Worm (Caenorhabditis elegans) whole organism, young adult: ENCODE data around the gene nuo-1.

Experiments
- B0019.2 ChIP-seq: fragments of 200-800 bp; sonication (Bioruptor generic); conservative IDR thresholded peaks from 2 replicates; pipeline ENCODE4 v1.3.6; 2022; ENCODE audit warnings: missing genetic modification reagents, missing genetic modification characterization, missing compliant biosample characterization
- B0261.1 ChIP-seq: sonication (generic microtip); optimal IDR thresholded peaks from 2 replicates; lab custom pipeline; 2016; ENCODE audit warnings: mild to moderate bottlenecking, missing genetic modification characterization, moderate library complexity, missing compliant biosample characterization
- C17E4.6 ChIP-seq: fragments of 200-800 bp; sonication (Bioruptor generic); IDR thresholded peaks from 2 replicates; pipeline ENCODE4 v1.3.6; 2022; ENCODE audit warnings: missing genetic modification reagents, missing genetic modification characterization, missing compliant biosample characterization
- D2030.7 ChIP-seq: fragments of 200-800 bp; sonication (Bioruptor generic); IDR thresholded peaks from 2 replicates; pipeline ENCODE4 v1.3.6; 2022; ENCODE audit warnings: missing genetic modification reagents, missing genetic modification characterization, missing compliant biosample characterization
- F10E7.11 ChIP-seq: sonication (generic microtip); optimal IDR thresholded peaks from 2 replicates; lab custom pipeline; 2017; ENCODE audit warnings: mild to moderate bottlenecking, missing genetic modification characterization, moderate library complexity, missing compliant biosample characterization
- K11D2.4 ChIP-seq: fragments of 200-800 bp; sonication (Bioruptor generic); IDR thresholded peaks from 2 replicates; pipeline ENCODE4 v1.3.6; 2022; ENCODE audit warnings: missing genetic modification reagents, missing genetic modification characterization, missing compliant biosample characterization
- K12H6.12 ChIP-seq: fragments of 200-800 bp; sonication (Bioruptor generic); optimal IDR thresholded peaks from 2 replicates; lab custom pipeline; 2018; ENCODE audit warnings: mild to moderate bottlenecking, missing genetic modification characterization, missing compliant biosample characterization
- T26A5.8 ChIP-seq: sonication (generic microtip); optimal IDR thresholded peaks from 2 replicates; lab custom pipeline; 2016; ENCODE audit warnings: missing genetic modification characterization, missing compliant biosample characterization
- Y53F4B.3 ChIP-seq: fragments of 200-800 bp; sonication (Bioruptor generic); IDR thresholded peaks from 2 replicates; pipeline ENCODE4 v1.3.6; 2022; ENCODE audit warnings: missing genetic modification reagents, missing genetic modification characterization, missing compliant biosample characterization
- Y56A3A.18 ChIP-seq: fragments of 200-800 bp; sonication (Bioruptor generic); IDR thresholded peaks from 2 replicates; pipeline ENCODE4 v1.3.6; 2022; ENCODE audit warnings: missing genetic modification reagents, missing genetic modification characterization, missing compliant biosample characterization
- Y95B8A.8 ChIP-seq: fragments of 200-800 bp; sonication (Bioruptor generic); IDR thresholded peaks from 2 replicates; pipeline ENCODE4 v1.3.6; 2022; ENCODE audit warnings: missing genetic modification reagents, missing genetic modification characterization, missing compliant biosample characterization
- ZK185.1 ChIP-seq: sonication (generic microtip); optimal IDR thresholded peaks from 2 replicates; lab custom pipeline; 2016; ENCODE audit warnings: mild to moderate bottlenecking, missing genetic modification characterization, missing compliant biosample characterization; ENCODE audit not compliant: poor library complexity, severe bottlenecking
- akir-1 ChIP-seq: fragments of 200-800 bp; sonication (Bioruptor generic); optimal IDR thresholded peaks from 2 replicates; lab custom pipeline; 2018; ENCODE audit warnings: mild to moderate bottlenecking, missing genetic modification characterization, moderate library complexity, missing compliant biosample characterization
- ama-1 ChIP-seq, 3 experiments: fragments of 150-350 bp in 1 of 3; sonication (generic microtip) in 2 of 3; optimal IDR thresholded peaks; 2 replicates each; lab custom pipeline; 2014 to 2018; ENCODE audit warnings: missing biosample characterization in 2 of 3, missing genetic modification characterization in 2 of 3, missing genetic modification reagents in 2 of 3
- atf-7 ChIP-seq: sonication (generic microtip); optimal IDR thresholded peaks from 2 replicates; lab custom pipeline; 2017; ENCODE audit warnings: mild to moderate bottlenecking, missing genetic modification characterization, missing compliant biosample characterization
- attf-3 ChIP-seq: fragments of 200-800 bp; sonication (Bioruptor generic); conservative IDR thresholded peaks from 2 replicates; pipeline ENCODE4 v1.3.6; 2022; ENCODE audit warnings: missing genetic modification reagents, missing genetic modification characterization, missing compliant biosample characterization
- ceh-27 ChIP-seq: fragments of 200-800 bp; sonication (Bioruptor generic); optimal IDR thresholded peaks from 2 replicates; lab custom pipeline; 2018; ENCODE audit warnings: mild to moderate bottlenecking, missing genetic modification characterization, moderate library complexity, missing compliant biosample characterization
- ceh-58 ChIP-seq: fragments of 200-800 bp; sonication (Bioruptor generic); IDR thresholded peaks from 2 replicates; pipeline ENCODE4 v1.3.6; 2022; ENCODE audit warnings: missing genetic modification characterization, missing compliant biosample characterization
- ceh-79 ChIP-seq: sonication (generic microtip); optimal IDR thresholded peaks from 2 replicates; lab custom pipeline; 2017; ENCODE audit warnings: mild to moderate bottlenecking, missing genetic modification characterization, missing compliant biosample characterization
- chd-7 ChIP-seq: sonication (generic microtip); optimal IDR thresholded peaks from 2 replicates; lab custom pipeline; 2016; ENCODE audit warnings: mild to moderate bottlenecking, missing genetic modification characterization, moderate library complexity, missing compliant biosample characterization
- die-1 ChIP-seq: sonication (generic microtip); optimal IDR thresholded peaks from 2 replicates; lab custom pipeline; 2016; ENCODE audit warnings: missing genotype, mild to moderate bottlenecking, missing genetic modification characterization, missing compliant biosample characterization
- dpff-1 ChIP-seq: sonication (generic microtip); optimal IDR thresholded peaks from 2 replicates; lab custom pipeline; 2017; ENCODE audit warnings: mild to moderate bottlenecking, missing genetic modification characterization, missing compliant biosample characterization
- egrh-3 ChIP-seq: fragments of 200-800 bp; sonication (Bioruptor generic); IDR thresholded peaks from 2 replicates; pipeline ENCODE4 v1.3.6; 2022; ENCODE audit warnings: missing genetic modification reagents, missing genetic modification characterization, missing compliant biosample characterization
- ets-4 ChIP-seq: fragments of 200-800 bp; sonication (Bioruptor generic); optimal IDR thresholded peaks from 2 replicates; lab custom pipeline; 2018; ENCODE audit warnings: mild to moderate bottlenecking, missing genetic modification characterization, missing compliant biosample characterization
- hlh-26 ChIP-seq: fragments of 200-800 bp; sonication (Bioruptor generic); conservative IDR thresholded peaks from 2 replicates; pipeline ENCODE4 v1.3.6; 2022; ENCODE audit warnings: missing genetic modification reagents, missing genetic modification characterization, missing compliant biosample characterization
- hmg-20 ChIP-seq: fragments of 200-800 bp; sonication (Bioruptor generic); IDR thresholded peaks from 2 replicates; pipeline ENCODE4 v1.3.6; 2022; ENCODE audit warnings: missing genetic modification reagents, missing genetic modification characterization, missing compliant biosample characterization
- hrde-1 ChIP-seq: sonication (generic microtip); optimal IDR thresholded peaks from 2 replicates; lab custom pipeline; 2016; ENCODE audit warnings: missing genetic modification characterization, mild to moderate bottlenecking, missing compliant biosample characterization, moderate library complexity, missing genotype, missing genetic modification reagents, borderline replicate concordance
- lag-1 ChIP-seq: fragments of 200-800 bp; sonication (Bioruptor generic); IDR thresholded peaks from 2 replicates; pipeline ENCODE4 v1.3.6; 2022; ENCODE audit warnings: missing genetic modification reagents, missing genetic modification characterization, missing compliant biosample characterization
- let-526 ChIP-seq: fragments of 200-800 bp; sonication (Bioruptor generic); IDR thresholded peaks from 2 replicates; pipeline ENCODE4 v1.3.6; 2022; ENCODE audit warnings: missing genetic modification reagents, missing genetic modification characterization, missing compliant biosample characterization
- let-607 ChIP-seq, 2 experiments: fragments of 200-800 bp in 1 of 2; sonication (Bioruptor generic) in 1 of 2; sonication (generic microtip) in 1 of 2; optimal IDR thresholded peaks; 2 replicates each; lab custom pipeline; 2016 to 2018; ENCODE audit warnings: mild to moderate bottlenecking in 2 of 2, missing compliant biosample characterization in 2 of 2, missing genetic modification characterization in 2 of 2, moderate library complexity in 2 of 2, missing genotype in 1 of 2
- lin-26 ChIP-seq: fragments of 200-800 bp; sonication (Bioruptor generic); IDR thresholded peaks from 2 replicates; pipeline ENCODE4 v1.3.6; 2022; ENCODE audit warnings: missing genetic modification reagents, missing genetic modification characterization, missing compliant biosample characterization
- lin-40 ChIP-seq: sonication (generic microtip); optimal IDR thresholded peaks from 2 replicates; lab custom pipeline; 2016; ENCODE audit warnings: missing genetic modification characterization, mild to moderate bottlenecking, missing compliant biosample characterization, missing genotype, missing genetic modification reagents
- madf-6 ChIP-seq: fragments of 200-800 bp; sonication (Bioruptor generic); IDR thresholded peaks from 2 replicates; pipeline ENCODE4 v1.3.6; 2022; ENCODE audit warnings: missing genetic modification reagents, missing genetic modification characterization, missing compliant biosample characterization
- mes-4 ChIP-seq: sonication (generic microtip); optimal IDR thresholded peaks from 2 replicates; lab custom pipeline; 2016; ENCODE audit warnings: missing genotype, missing genetic modification characterization, missing compliant biosample characterization
- mxl-1 ChIP-seq: sonication (generic microtip); optimal IDR thresholded peaks from 2 replicates; lab custom pipeline; 2016; ENCODE audit warnings: missing genetic modification characterization, missing compliant biosample characterization
- nfyb-1 ChIP-seq: fragments of 200-800 bp; sonication (Bioruptor generic); IDR thresholded peaks from 2 replicates; pipeline ENCODE4 v1.3.6; 2022; ENCODE audit warnings: missing genetic modification reagents, missing genetic modification characterization, missing compliant biosample characterization
- nhr-120 ChIP-seq: fragments of 200-800 bp; sonication (Bioruptor generic); IDR thresholded peaks from 2 replicates; pipeline ENCODE4 v1.3.6; 2022; ENCODE audit warnings: missing genetic modification characterization, missing compliant biosample characterization
- nhr-27 ChIP-seq: fragments of 200-800 bp; sonication (Bioruptor generic); optimal IDR thresholded peaks from 2 replicates; lab custom pipeline; 2018; ENCODE audit warnings: mild to moderate bottlenecking, missing genetic modification characterization, moderate library complexity, missing compliant biosample characterization
- pha-4 ChIP-seq: fragments of 150-350 bp; sonication (generic microtip); optimal IDR thresholded peaks from 2 replicates; lab custom pipeline; 2014; ENCODE audit warnings: missing biosample characterization, missing genetic modification reagents, missing genetic modification characterization
- rcor-1 ChIP-seq: fragments of 200-800 bp; sonication (Bioruptor generic); IDR thresholded peaks from 2 replicates; pipeline ENCODE4 v1.3.6; 2022; ENCODE audit warnings: missing genetic modification reagents, missing genetic modification characterization, missing compliant biosample characterization
- rpc-1 ChIP-seq, 2 experiments: fragments of 150-350 bp in 1 of 2; sonication (generic microtip) in 1 of 2; optimal IDR thresholded peaks; 2 replicates each; lab custom pipeline; 2014 to 2018; ENCODE audit warnings: missing biosample characterization in 1 of 2, missing genetic modification characterization in 1 of 2, missing genetic modification reagents in 1 of 2, missing genotype in 1 of 2
- snpc-1.3 ChIP-seq: sonication (generic microtip); optimal IDR thresholded peaks from 2 replicates; lab custom pipeline; 2017; ENCODE audit warnings: missing genetic modification characterization, mild to moderate bottlenecking, missing compliant biosample characterization, antibody characterized with exemption, moderate library complexity, missing genotype, missing genetic modification reagents; ENCODE audit not compliant: insufficient read depth
- tbx-9 ChIP-seq: sonication (generic microtip); optimal IDR thresholded peaks from 2 replicates; lab custom pipeline; 2016; ENCODE audit warnings: borderline replicate concordance, missing genetic modification characterization, inconsistent platforms, missing compliant biosample characterization
- unc-62 ChIP-seq: fragments of 150-350 bp; optimal IDR thresholded peaks from 2 replicates; lab custom pipeline; 2014; ENCODE audit warnings: missing biosample characterization, missing genetic modification reagents, missing genetic modification characterization
- ztf-22 ChIP-seq: fragments of 200-800 bp; sonication (Bioruptor generic); optimal IDR thresholded peaks from 2 replicates; lab custom pipeline; 2018; ENCODE audit warnings: mild to moderate bottlenecking, missing genetic modification characterization, moderate library complexity, missing compliant biosample characterization
- ztf-25 ChIP-seq: fragments of 200-800 bp; sonication (Bioruptor generic); IDR thresholded peaks from 2 replicates; pipeline ENCODE4 v1.3.6; 2022; ENCODE audit warnings: missing genetic modification reagents, missing genetic modification characterization, missing compliant biosample characterization

The nuo-1 gene

ce11 chrII:11097154-11097887, at the start of gene nuo-1, which contains the start of gene rpl-36.A:
Gene nuo-1, plus strand, starts transcription at chrII:11097837.
Gene rpl-36.A, minus strand, starts transcription at chrII:11097204.
- TF ChIP-seq madf-6 (peak; percentile 70), nhr-27 (tag; lab: Kevin White, UChicago) (no peak), lin-40 (tag; lab: Kevin White, UChicago) (peak; percentile 27), tbx-9 (no peak), mxl-1 (tag; lab: Kevin White, UChicago) (no peak), F10E7.11 (tag; lab: Kevin White, UChicago) (no peak), C17E4.6 (GFP tag; lab: Robert Waterston, UW) (no peak), ztf-22 (GFP tag; lab: Kevin White, UChicago) (no peak), snpc-1.3 (peak; percentile 37), ets-4 (GFP tag; lab: Kevin White, UChicago) (no peak), nhr-120 (GFP tag; lab: Robert Waterston, UW) (no peak), K11D2.4 (GFP tag; lab: Robert Waterston, UW) (0 out of 2 replicates have a peak, but pooled peaks have one; percentile 9), rcor-1 (GFP tag; lab: Robert Waterston, UW) (0 out of 2 replicates have a peak, but pooled peaks have one; percentile 19), Y95B8A.8 (GFP tag; lab: Robert Waterston, UW) (no peak), unc-62 (GFP tag; lab: Kevin White, UChicago) (peak; percentile 9), chd-7 (no peak), Y53F4B.3 (no peak), ztf-25 (GFP tag; lab: Robert Waterston, UW) (no peak), let-526 (GFP tag; lab: Robert Waterston, UW) (no peak), hlh-26 (GFP tag; lab: Robert Waterston, UW) (no peak), lin-26 (GFP tag; lab: Robert Waterston, UW) (no peak), ceh-27 (peak; percentile 45), T26A5.8 (tag; lab: Kevin White, UChicago) (no peak), ama-1 (optimal IDR thresholded peaks at IDR 0.05; lab: Kevin White, UChicago) (no peak), ama-1 (GFP tag; optimal IDR thresholded peaks at IDR 0.05; lab: Kevin White, UChicago) (no peak), lag-1 (no peak), K12H6.12 (tag; lab: Kevin White, UChicago) (peak; percentile 46), dpff-1 (tag; lab: Kevin White, UChicago) (no peak), die-1 (tag; lab: Kevin White, UChicago) (no peak), ZK185.1 (peak; percentile 50), Y56A3A.18 (GFP tag; lab: Robert Waterston, UW) (no peak), B0261.1 (tag; lab: Kevin White, UChicago) (no peak), ceh-79 (no peak), hrde-1 (tag; lab: Kevin White, UChicago) (no peak), D2030.7 (peak; percentile 71), ceh-58 (GFP tag; lab: Robert Waterston, UW) (no peak), akir-1 (no peak), pha-4 (tag; lab: Kevin White, UChicago) (peak; percentile 64), hmg-20 (GFP tag; lab: Robert Waterston, UW) (no peak), egrh-3 (GFP tag; lab: Robert Waterston, UW) (no peak), attf-3 (GFP tag; lab: Robert Waterston, UW) (peak; percentile 92), let-607 (tag; optimal IDR thresholded peaks at IDR 0.05; lab: Kevin White, UChicago) (no peak), B0019.2 (GFP tag; lab: Robert Waterston, UW) (peak; percentile 57), nfyb-1 (0 out of 2 replicates have a peak, but pooled peaks have one; percentile 10), rpc-1 (optimal IDR thresholded peaks at IDR 0.05; lab: Kevin White, UChicago) (no peak), rpc-1 (tag; optimal IDR thresholded peaks at IDR 0.05; lab: Kevin White, UChicago) (no peak), mes-4 (tag; lab: Kevin White, UChicago) (no peak), atf-7 (tag; lab: Kevin White, UChicago) (no peak)
